Fruit fly (Drosophila melanogaster) whole organism: Measurements from ENCODE around the gene PolD2.
A peak's percentile ranks its signal among the peaks of the same experiment; 100 is the strongest.

Experiments
- CG8478 ChIP-seq: fragments of >200 bp; optimal IDR thresholded peaks from 2 replicates; lab custom pipeline; 2018; ENCODE audit warnings: inconsistent platforms
- Dll ChIP-seq: fragments of >200 bp; optimal IDR thresholded peaks from 2 replicates; lab custom pipeline; 2017
- EcR ChIP-seq, 2 experiments: fragments of >200 bp; optimal IDR thresholded peaks; 2 replicates each; lab custom pipeline; 2017; ENCODE audit warnings: missing biosample characterization in 2 of 2, missing genetic modification characterization in 2 of 2, missing genetic modification reagents in 2 of 2
- pan ChIP-seq: fragments of >200 bp; optimal IDR thresholded peaks from 2 replicates; lab custom pipeline; 2017
- psq ChIP-seq: fragments of >200 bp; optimal IDR thresholded peaks from 2 replicates; lab custom pipeline; 2017
- usp ChIP-seq: fragments of >200 bp; optimal IDR thresholded peaks from 2 replicates; lab custom pipeline; 2017; ENCODE audit warnings: missing biosample characterization, missing genetic modification characterization, mixed read lengths

The PolD2 gene

dm6 chr3L:1740129-1740975 lies 35.1 kb upstream of the PolD2 start:
- TF ChIP-seq pan (no peak), Dll (lab: Kevin White, UChicago) (no peak), EcR (GFP tag; optimal IDR thresholded peaks at IDR 0.05; lab: Kevin White, UChicago) (no peak), usp (GFP tag; lab: Kevin White, UChicago) (no peak), CG8478 (lab: Kevin White, UChicago) (no peak), psq (lab: Kevin White, UChicago) (no peak)

dm6 chr3L:1741107-1741506 lies 34.3 kb upstream of the PolD2 start:
- TF ChIP-seq CG8478 (lab: Kevin White, UChicago) (no peak), usp (GFP tag; lab: Kevin White, UChicago) (no peak), Dll (lab: Kevin White, UChicago) (no peak), psq (lab: Kevin White, UChicago) (no peak), EcR (GFP tag; optimal IDR thresholded peaks at IDR 0.05; lab: Kevin White, UChicago) (no peak)

dm6 chr3L:1741655-1742551 lies 33.5 kb upstream of the PolD2 start:
- TF ChIP-seq EcR (GFP tag; optimal IDR thresholded peaks at IDR 0.05; lab: Kevin White, UChicago) = no peak
- no peak for TF ChIP-seq usp (GFP tag; lab: Kevin White, UChicago)
- no peak for TF ChIP-seq Dll (lab: Kevin White, UChicago)
- no peak for TF ChIP-seq CG8478 (lab: Kevin White, UChicago)

dm6 chr3L:1742552-1743097 lies 32.8 kb upstream of the PolD2 start:
- TF ChIP-seq CG8478 (lab: Kevin White, UChicago) = no peak
- TF ChIP-seq pan = no peak
- TF ChIP-seq Dll (lab: Kevin White, UChicago) = no peak
- TF ChIP-seq psq (lab: Kevin White, UChicago) = no peak
- no peak for TF ChIP-seq usp (GFP tag; lab: Kevin White, UChicago)
- no peak for TF ChIP-seq EcR (GFP tag; optimal IDR thresholded peaks at IDR 0.05; lab: Kevin White, UChicago)

- no peak for TF ChIP-seq usp (GFP tag; lab: Kevin White, UChicago)
- TF ChIP-seq EcR (GFP tag; optimal IDR thresholded peaks at IDR 0.05; lab: Kevin White, UChicago) = no peak
- no peak for TF ChIP-seq Dll (lab: Kevin White, UChicago)
- TF ChIP-seq pan = no peak
- no peak for TF ChIP-seq CG8478 (lab: Kevin White, UChicago)
- TF ChIP-seq psq (lab: Kevin White, UChicago) = no peak
Observed at dm6 chr3L:1745432-1745831, 30.0 kb upstream of the PolD2 start.

- TF ChIP-seq CG8478 (lab: Kevin White, UChicago) (no peak), EcR (GFP tag; optimal IDR thresholded peaks at IDR 0.05; lab: Kevin White, UChicago) (no peak), psq (lab: Kevin White, UChicago) (no peak), Dll (lab: Kevin White, UChicago) (no peak), pan (no peak), usp (GFP tag; lab: Kevin White, UChicago) (no peak)
Observed at dm6 chr3L:1746338-1747199, 28.9 kb upstream of the PolD2 start, which contains the start of gene CG13921. Gene CG13921, plus strand, starts transcription at chr3L:1746907.

dm6 chr3L:1748218-1748617 lies 27.2 kb upstream of the PolD2 start:
- TF ChIP-seq psq (lab: Kevin White, UChicago) = no peak
- TF ChIP-seq pan = no peak
- TF ChIP-seq CG8478 (lab: Kevin White, UChicago) = no peak
- TF ChIP-seq usp (GFP tag; lab: Kevin White, UChicago) = no peak
- no peak for TF ChIP-seq Dll (lab: Kevin White, UChicago)
- no peak for TF ChIP-seq EcR (GFP tag; optimal IDR thresholded peaks at IDR 0.05; lab: Kevin White, UChicago)

- no peak for TF ChIP-seq EcR (GFP tag; optimal IDR thresholded peaks at IDR 0.05; lab: Kevin White, UChicago)
- no peak for TF ChIP-seq psq (lab: Kevin White, UChicago)
- no peak for TF ChIP-seq Dll (lab: Kevin White, UChicago)
- no peak for TF ChIP-seq pan
- TF ChIP-seq CG8478 (lab: Kevin White, UChicago) = no peak
- TF ChIP-seq usp (GFP tag; lab: Kevin White, UChicago) = no peak
Observed at dm6 chr3L:1754262-1754661, 21.2 kb upstream of the PolD2 start.

dm6 chr3L:1754935-1755334 lies 20.5 kb upstream of the PolD2 start:
- no peak for TF ChIP-seq Dll (lab: Kevin White, UChicago)
- no peak for TF ChIP-seq psq (lab: Kevin White, UChicago)
- no peak for TF ChIP-seq CG8478 (lab: Kevin White, UChicago)
- no peak for TF ChIP-seq pan
- TF ChIP-seq EcR (GFP tag; optimal IDR thresholded peaks at IDR 0.05; lab: Kevin White, UChicago) = no peak
- no peak for TF ChIP-seq usp (GFP tag; lab: Kevin White, UChicago)

dm6 chr3L:1755458-1755984 lies 19.9 kb upstream of the PolD2 start, which contains the start of gene Cht2:
Gene Cht2, minus strand, starts transcription at chr3L:1755934.
- TF ChIP-seq CG8478 (lab: Kevin White, UChicago) (no peak), Dll (lab: Kevin White, UChicago) (peak; percentile 63), EcR (GFP tag; optimal IDR thresholded peaks at IDR 0.05; lab: Kevin White, UChicago) (no peak), psq (lab: Kevin White, UChicago) (no peak), usp (GFP tag; lab: Kevin White, UChicago) (no peak)
